Worm (Caenorhabditis elegans): Measurements from ENCODE around the gene srd-32.

Gene srd-32

ce11 chrV:4914879-4915278 is 49.4 kb downstream of the srd-32 start, which contains the start of gene H23N18.6:
Gene H23N18.6 (minus strand): TSS chrV:4915079.
- TF ChIP-seq him-1 (tag; optimal IDR thresholded peaks at IDR 0.05) (no peak), W03F9.2 (tag; optimal IDR thresholded peaks at IDR 0.05) (no peak), dao-5 (tag; optimal IDR thresholded peaks at IDR 0.05) (no peak)

ce11 chrV:4918091-4918624 is 52.7 kb downstream of the srd-32 start, which contains the start of gene C02E7.7:
Gene C02E7.7 (minus strand): TSS chrV:4918574.
- TF ChIP-seq dao-5 (tag; optimal IDR thresholded peaks at IDR 0.05) (no peak), him-1 (tag; optimal IDR thresholded peaks at IDR 0.05) (no peak), W03F9.2 (tag; optimal IDR thresholded peaks at IDR 0.05) (no peak)

DNA sequence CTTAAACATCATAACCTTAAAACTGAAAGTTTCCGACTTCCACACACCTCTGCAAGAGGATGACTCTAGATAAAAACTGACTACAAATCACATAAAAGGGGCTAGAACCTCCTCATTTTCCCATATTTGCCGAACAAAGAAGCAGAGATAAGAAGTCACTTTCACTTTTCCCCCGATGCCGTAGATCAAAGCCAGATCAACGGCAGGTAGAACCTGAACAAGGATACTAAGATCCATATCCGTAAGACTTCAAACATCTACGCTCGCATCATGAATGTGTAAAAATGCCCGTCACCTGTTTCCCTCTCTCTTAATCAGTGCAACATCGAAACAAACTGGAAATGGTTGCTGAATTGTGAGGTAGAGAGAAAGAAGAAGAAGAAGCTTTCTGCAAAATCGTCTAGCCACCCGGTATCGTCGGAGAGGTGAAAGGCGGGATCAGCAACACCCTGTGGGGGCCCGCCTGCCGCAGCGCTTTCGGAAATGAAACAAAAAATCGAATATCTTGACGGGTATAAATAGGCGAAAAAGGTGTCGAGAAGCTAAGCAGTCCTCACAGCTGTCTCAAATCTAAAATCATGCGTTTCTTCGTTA is 53.3 kb downstream of the srd-32 start, which contains the start of gene C02E7.6:
Gene C02E7.6, plus strand, starts transcription at position 544 of the 594 bp plus-strand sequence.
- TF ChIP-seq dao-5 (tag; optimal IDR thresholded peaks at IDR 0.05) = no peak
- TF ChIP-seq W03F9.2 (tag; optimal IDR thresholded peaks at IDR 0.05) = no peak
- no peak for TF ChIP-seq him-1 (tag; optimal IDR thresholded peaks at IDR 0.05)

Measured in whole organism, L4/young adult.